Fruit fly (Drosophila melanogaster) whole organism, embryonic: Measurements from ENCODE around the gene sro.

Experiments used
- CG10267 ChIP-seq: fragments of 200-800 bp; sonication (Bioruptor generic); optimal IDR thresholded peaks from 2 replicates; lab custom pipeline; 2018; ENCODE audit warnings: missing biosample characterization, mild to moderate bottlenecking, missing genetic modification characterization, moderate library complexity
- CG10366 ChIP-seq: fragments of 200-800 bp; sonication (Bioruptor generic); IDR thresholded peaks from 2 replicates; pipeline ENCODE4 v1.3.6; 2022; ENCODE audit warnings: missing biosample characterization, missing genetic modification characterization
- CG10543 ChIP-seq: fragments of 200-800 bp; sonication (Bioruptor generic); optimal IDR thresholded peaks from 3 replicates; lab custom pipeline; 2017; ENCODE audit warnings: missing biosample characterization, mild to moderate bottlenecking, missing genetic modification characterization, moderate library complexity
- CG10654 ChIP-seq: fragments of 200-800 bp; sonication (Bioruptor generic); optimal IDR thresholded peaks from 2 replicates; lab custom pipeline; 2016; ENCODE audit warnings: missing biosample characterization, missing genetic modification characterization
- CG10979 ChIP-seq: fragments of 200-800 bp; sonication (Bioruptor generic); optimal IDR thresholded peaks from 2 replicates; lab custom pipeline; 2018; ENCODE audit warnings: missing biosample characterization, mild to moderate bottlenecking, missing genetic modification characterization, moderate library complexity
- CG13424 ChIP-seq: fragments of 200-800 bp; sonication (Bioruptor generic); optimal IDR thresholded peaks from 2 replicates; lab custom pipeline; 2019; ENCODE audit warnings: missing biosample characterization, mild to moderate bottlenecking, missing genetic modification characterization, moderate library complexity
- CG2116 ChIP-seq: fragments of 200-800 bp; sonication (Bioruptor generic); optimal IDR thresholded peaks from 3 replicates; lab custom pipeline; 2018; ENCODE audit warnings: missing biosample characterization, mild to moderate bottlenecking, missing genetic modification characterization
- CG31365 ChIP-seq: fragments of 200-800 bp; sonication (Bioruptor generic); optimal IDR thresholded peaks from 2 replicates; lab custom pipeline; 2018; ENCODE audit warnings: missing biosample characterization, mild to moderate bottlenecking, missing genetic modification characterization
- CG31388 ChIP-seq: fragments of 200-800 bp; sonication (Bioruptor generic); optimal IDR thresholded peaks from 2 replicates; lab custom pipeline; 2016; ENCODE audit warnings: missing biosample characterization, missing genetic modification characterization
- CG4617 ChIP-seq: fragments of 200-800 bp; sonication (Bioruptor generic); optimal IDR thresholded peaks from 3 replicates; lab custom pipeline; 2016; ENCODE audit warnings: missing biosample characterization, missing genetic modification characterization, borderline replicate concordance
- CG7928 ChIP-seq: fragments of 200-800 bp; sonication (Bioruptor generic); optimal IDR thresholded peaks from 2 replicates; lab custom pipeline; 2017; ENCODE audit warnings: missing biosample characterization, mild to moderate bottlenecking, missing genetic modification characterization
- CG9932 ChIP-seq: fragments of 200-800 bp; sonication (Bioruptor generic); IDR thresholded peaks from 2 replicates; pipeline ENCODE4 v1.3.6; 2022; ENCODE audit warnings: missing biosample characterization, missing genetic modification characterization
- CTCF ChIP-seq: fragments of 200-800 bp; sonication (Bioruptor generic); optimal IDR thresholded peaks from 2 replicates; lab custom pipeline; 2017; ENCODE audit warnings: missing biosample characterization, mild to moderate bottlenecking, missing genetic modification characterization, moderate library complexity
- D ChIP-seq, 2 experiments: fragments of 200-800 bp in 1 of 2; fragments of >200 bp in 1 of 2; sonication (Bioruptor generic) in 1 of 2; optimal IDR thresholded peaks; 2 replicates in 1 of 2; 3 replicates in 1 of 2; lab custom pipeline; 2017; ENCODE audit warnings: mild to moderate bottlenecking in 1 of 2, missing biosample characterization in 1 of 2, missing genetic modification characterization in 1 of 2, missing genetic modification reagents in 1 of 2
- Dip3 ChIP-seq: fragments of 200-800 bp; sonication (Bioruptor generic); optimal IDR thresholded peaks from 3 replicates; lab custom pipeline; 2016; ENCODE audit warnings: missing biosample characterization, missing genetic modification characterization
- Drgx ChIP-seq: fragments of 200-800 bp; sonication (Bioruptor generic); IDR thresholded peaks from 2 replicates; pipeline ENCODE4 v1.3.6; 2022; ENCODE audit warnings: missing biosample characterization, missing genetic modification characterization
- Eip74EF ChIP-seq, 2 experiments: fragments of 200-800 bp in 1 of 2; fragments of >200 bp in 1 of 2; sonication (Bioruptor generic) in 1 of 2; optimal IDR thresholded peaks; 2 replicates each; lab custom pipeline; 2017 to 2019; ENCODE audit warnings: missing biosample characterization in 2 of 2, missing genetic modification characterization in 2 of 2, mild to moderate bottlenecking in 1 of 2, moderate library complexity in 1 of 2
- Elba2 ChIP-seq: fragments of 200-800 bp; sonication (Bioruptor generic); optimal IDR thresholded peaks from 3 replicates; lab custom pipeline; 2016; ENCODE audit warnings: missing biosample characterization, missing genetic modification characterization
- GATAe ChIP-seq: fragments of 200-800 bp; sonication (Bioruptor generic); conservative IDR thresholded peaks from 2 replicates; pipeline ENCODE4 v1.3.6; 2022; ENCODE audit warnings: missing biosample characterization, missing genetic modification characterization
- HLH54F ChIP-seq: fragments of 200-800 bp; sonication (Bioruptor generic); optimal IDR thresholded peaks from 3 replicates; lab custom pipeline; 2016; ENCODE audit warnings: missing biosample characterization, missing genetic modification characterization
- Lim3 ChIP-seq: fragments of 200-800 bp; sonication (Bioruptor generic); IDR thresholded peaks from 2 replicates; pipeline ENCODE4 v1.3.6; 2022; ENCODE audit warnings: missing biosample characterization, missing genetic modification characterization
- MBD-R2 ChIP-seq: fragments of 200-800 bp; sonication (Bioruptor generic); IDR thresholded peaks from 2 replicates; pipeline ENCODE4 v1.3.6; 2022; ENCODE audit warnings: missing biosample characterization, missing genetic modification characterization
- Mad ChIP-seq: fragments of 200-800 bp; sonication (Bioruptor generic); optimal IDR thresholded peaks from 2 replicates; lab custom pipeline; 2016; ENCODE audit warnings: missing biosample characterization, missing genetic modification characterization
- Meics ChIP-seq: fragments of 200-800 bp; sonication (Bioruptor generic); optimal IDR thresholded peaks from 2 replicates; lab custom pipeline; 2017; ENCODE audit warnings: missing biosample characterization, mild to moderate bottlenecking, missing genetic modification characterization
- NFAT ChIP-seq: fragments of 200-800 bp; sonication (Bioruptor generic); IDR thresholded peaks from 2 replicates; pipeline ENCODE4 v1.3.6; 2022; ENCODE audit warnings: missing biosample characterization, missing genetic modification characterization
- Oli ChIP-seq: fragments of 200-800 bp; sonication (Bioruptor generic); optimal IDR thresholded peaks from 2 replicates; lab custom pipeline; 2018; ENCODE audit warnings: missing biosample characterization, mild to moderate bottlenecking, missing genetic modification characterization, moderate library complexity
- Rfx ChIP-seq: fragments of 200-800 bp; sonication (Bioruptor generic); IDR thresholded peaks from 2 replicates; pipeline ENCODE4 v1.3.6; 2022; ENCODE audit warnings: missing biosample characterization, missing genetic modification characterization
- Stat92E ChIP-seq, 3 experiments: fragments of >200 bp in 2 of 3; fragments of 200-800 bp in 1 of 3; sonication (Bioruptor generic) in 1 of 3; optimal IDR thresholded peaks; 2 replicates each; lab custom pipeline; 2017 to 2019; ENCODE audit warnings: missing biosample characterization in 3 of 3, missing genetic modification characterization in 3 of 3, mild to moderate bottlenecking in 1 of 3, moderate library complexity in 1 of 3
- Taf1 ChIP-seq: fragments of 200-800 bp; sonication (Bioruptor generic); IDR thresholded peaks from 2 replicates; pipeline ENCODE4 v1.3.6; 2022; ENCODE audit warnings: missing biosample characterization, missing genetic modification characterization
- Usf ChIP-seq: fragments of 200-800 bp; sonication (Bioruptor generic); optimal IDR thresholded peaks from 2 replicates; lab custom pipeline; 2017; ENCODE audit warnings: missing genotype, missing biosample characterization, missing genetic modification characterization
- bcd ChIP-seq: fragments of 200-800 bp; sonication (Bioruptor generic); optimal IDR thresholded peaks from 2 replicates; lab custom pipeline; 2017; ENCODE audit warnings: missing biosample characterization, mild to moderate bottlenecking, missing genetic modification characterization
- bigmax ChIP-seq: fragments of 200-800 bp; sonication (Bioruptor generic); optimal IDR thresholded peaks from 2 replicates; lab custom pipeline; 2018; ENCODE audit warnings: missing biosample characterization, mild to moderate bottlenecking, missing genetic modification characterization
- corto ChIP-seq: fragments of 200-800 bp; sonication (Bioruptor generic); optimal IDR thresholded peaks from 2 replicates; lab custom pipeline; 2016; ENCODE audit warnings: missing biosample characterization, mild to moderate bottlenecking, missing genetic modification characterization, moderate library complexity
- crp ChIP-seq, 2 experiments: fragments of 200-800 bp; sonication (Bioruptor generic); optimal IDR thresholded peaks; 2 replicates in 1 of 2; 3 replicates in 1 of 2; lab custom pipeline; 2017; ENCODE audit warnings: missing biosample characterization in 2 of 2, missing genetic modification characterization in 2 of 2, mild to moderate bottlenecking in 1 of 2, moderate library complexity in 1 of 2
- gcm ChIP-seq: fragments of 200-800 bp; sonication (Bioruptor generic); optimal IDR thresholded peaks from 2 replicates; lab custom pipeline; 2019; ENCODE audit warnings: missing biosample characterization, mild to moderate bottlenecking, missing genetic modification characterization, moderate library complexity
- hbn ChIP-seq: fragments of 200-800 bp; sonication (Bioruptor generic); IDR thresholded peaks from 2 replicates; pipeline ENCODE4 v1.3.6; 2022; ENCODE audit warnings: missing biosample characterization, missing genetic modification characterization; ENCODE audit not compliant: partially characterized antibody
- jigr1 ChIP-seq: fragments of 200-800 bp; sonication (Bioruptor generic); IDR thresholded peaks from 3 replicates; pipeline ENCODE4 v1.3.6; 2022; ENCODE audit warnings: missing biosample characterization, missing genetic modification characterization
- prd ChIP-seq, 3 experiments: fragments of >200 bp in 2 of 3; fragments of 200-800 bp in 1 of 3; sonication (Bioruptor generic) in 1 of 3; optimal IDR thresholded peaks in 2 of 3; IDR thresholded peaks in 1 of 3; 2 replicates in 2 of 3; 3 replicates in 1 of 3; pipeline versions ENCODE4 v1.3.6 to Lab custom; 2017 to 2022; ENCODE audit warnings: missing biosample characterization in 1 of 3, missing genetic modification characterization in 1 of 3
- sc ChIP-seq, 3 experiments: fragments of >200 bp in 2 of 3; fragments of 200-800 bp in 1 of 3; sonication (Bioruptor generic) in 1 of 3; optimal IDR thresholded peaks; 2 replicates in 2 of 3; 3 replicates in 1 of 3; lab custom pipeline; 2017; ENCODE audit warnings: mild to moderate bottlenecking in 1 of 3, missing biosample characterization in 1 of 3, missing genetic modification characterization in 1 of 3, missing genetic modification reagents in 1 of 3
- shn ChIP-seq: fragments of 200-800 bp; sonication (Bioruptor generic); optimal IDR thresholded peaks from 3 replicates; lab custom pipeline; 2016; ENCODE audit warnings: missing biosample characterization, missing genetic modification characterization
- sug ChIP-seq: fragments of 200-800 bp; optimal IDR thresholded peaks from 2 replicates; lab custom pipeline; 2019; ENCODE audit warnings: missing biosample characterization, mild to moderate bottlenecking, missing genetic modification characterization, moderate library complexity
- vvl ChIP-seq: fragments of 200-800 bp; sonication (Bioruptor generic); IDR thresholded peaks from 2 replicates; pipeline ENCODE4 v1.3.6; 2022; ENCODE audit warnings: missing biosample characterization, missing genetic modification characterization
- wdn ChIP-seq: fragments of 200-800 bp; sonication (Bioruptor generic); IDR thresholded peaks from 2 replicates; pipeline ENCODE4 v1.3.6; 2022; ENCODE audit warnings: missing biosample characterization, missing genetic modification characterization

The sro gene

dm6 chr3R:29837771-29838170 lies 43.4 kb downstream of the sro start:
- no peak for TF ChIP-seq CG10543
- no peak for TF ChIP-seq D (optimal IDR thresholded peaks at IDR 0.05; lab: Kevin White, UChicago)
- no peak for TF ChIP-seq D (GFP tag; optimal IDR thresholded peaks at IDR 0.05; lab: Kevin White, UChicago)
- TF ChIP-seq wdn = no peak
- no peak for TF ChIP-seq crp (GFP tag; optimal IDR thresholded peaks at IDR 0.05; lab: Kevin White, UChicago)
- TF ChIP-seq Drgx (GFP tag; lab: Robert Waterston, UW) = peak; percentile 59
- TF ChIP-seq CG10366 (GFP tag; lab: Robert Waterston, UW) = no peak
- TF ChIP-seq vvl (GFP tag; lab: Robert Waterston, UW) = peak; percentile 56; the same call in 1 of the 2 replicates
- no peak for TF ChIP-seq Rfx (GFP tag; lab: Robert Waterston, UW)

- TF ChIP-seq CG10979 (tag; lab: Kevin White, UChicago) (peak; percentile 0), bigmax (GFP tag; lab: Kevin White, UChicago) (no peak), sc (optimal IDR thresholded peaks at IDR 0.05; lab: Kevin White, UChicago) (no peak), sc (GFP tag; optimal IDR thresholded peaks at IDR 0.05; lab: Kevin White, UChicago) (no peak), CTCF (GFP tag; lab: Kevin White, UChicago) (no peak)
These were observed 44.4 kb downstream of the sro start for dm6 chr3R:29838751-29839150.

- TF ChIP-seq HLH54F (GFP tag; lab: Kevin White, UChicago) (no peak), CG10654 (no peak), Lim3 (no peak), bigmax (GFP tag; lab: Kevin White, UChicago) (no peak), Mad (no peak), Stat92E (GFP tag; optimal IDR thresholded peaks at IDR 0.05; lab: Kevin White, UChicago) (no peak), gcm (GFP tag; lab: Kevin White, UChicago) (no peak), CG31365 (tag; lab: Kevin White, UChicago) (no peak), CG13424 (no peak), bcd (GFP tag; lab: Kevin White, UChicago) (no peak), Usf (GFP tag; lab: Kevin White, UChicago) (no peak), shn (GFP tag; lab: Kevin White, UChicago) (no peak), CG9932 (GFP tag; lab: Robert Waterston, UW) (no peak), MBD-R2 (GFP tag; lab: Robert Waterston, UW) (no peak), CG31388 (no peak), prd (optimal IDR thresholded peaks at IDR 0.05; lab: Kevin White, UChicago) (no peak), prd (GFP tag; IDR thresholded peaks at IDR 0.05; lab: Robert Waterston, UW) (no peak)
These were observed 45.4 kb downstream of the sro start for dm6 chr3R:29839707-29840311.

- TF ChIP-seq corto (GFP tag; lab: Kevin White, UChicago) = no peak
- TF ChIP-seq prd (optimal IDR thresholded peaks at IDR 0.05; lab: Kevin White, UChicago) = no peak
- TF ChIP-seq prd (GFP tag; IDR thresholded peaks at IDR 0.05; lab: Robert Waterston, UW) = no peak
- TF ChIP-seq Oli (tag; lab: Kevin White, UChicago) = no peak
- no peak for TF ChIP-seq CG31365 (tag; lab: Kevin White, UChicago)
- TF ChIP-seq CG7928 (GFP tag; lab: Kevin White, UChicago) = no peak
- no peak for TF ChIP-seq Taf1 (GFP tag; lab: Robert Waterston, UW)
- peak; percentile 79 for TF ChIP-seq CG10543
- TF ChIP-seq Elba2 = no peak
- peak in 1 of 3 experiments; percentile 76 for TF ChIP-seq Stat92E (GFP tag; optimal IDR thresholded peaks at IDR 0.05; lab: Kevin White, UChicago)
- TF ChIP-seq CG10267 = no peak
- TF ChIP-seq CG2116 (GFP tag; lab: Kevin White, UChicago) = no peak
- TF ChIP-seq Dip3 (GFP tag; lab: Kevin White, UChicago) = no peak
- no peak for TF ChIP-seq jigr1 (GFP tag; lab: Robert Waterston, UW)
- TF ChIP-seq sug = no peak
- TF ChIP-seq Eip74EF (GFP tag; optimal IDR thresholded peaks at IDR 0.05; lab: Kevin White, UChicago) = no peak
- no peak for TF ChIP-seq GATAe (GFP tag; lab: Robert Waterston, UW)
- TF ChIP-seq Drgx (GFP tag; lab: Robert Waterston, UW) = no peak
- no peak for TF ChIP-seq NFAT (GFP tag; lab: Robert Waterston, UW)
- no peak for TF ChIP-seq hbn (GFP tag; lab: Robert Waterston, UW)
- no peak for TF ChIP-seq CG4617 (GFP tag; lab: Kevin White, UChicago)
- no peak for TF ChIP-seq shn (GFP tag; lab: Kevin White, UChicago)
- TF ChIP-seq Meics (GFP tag; lab: Kevin White, UChicago) = no peak
These were observed 46.9 kb downstream of the sro start, which contains the start of gene Cad99C for dm6 chr3R:29841293-29841791. Gene Cad99C (plus strand): TSS chr3R:29841657.
